Worm (Caenorhabditis elegans): ENCODE measurements around the gene C12D5.4.

DNA sequence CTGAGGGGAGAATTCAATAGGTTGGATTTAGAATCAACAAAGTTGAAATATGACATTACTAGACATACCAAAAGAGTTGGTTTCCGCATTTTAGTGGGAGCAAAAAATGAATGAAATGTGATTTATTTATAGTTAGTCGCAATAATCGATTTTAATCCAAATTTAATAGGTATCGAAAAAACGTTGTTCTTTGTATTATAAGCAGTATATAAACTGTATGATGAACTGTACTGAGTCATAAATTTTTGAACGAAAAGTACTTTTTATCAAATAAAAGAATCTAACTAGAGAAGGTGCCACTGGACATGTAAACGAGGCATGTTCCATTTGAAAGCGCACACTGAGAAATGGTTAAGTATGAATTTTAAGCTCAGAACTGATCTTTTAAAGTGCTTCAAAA, 17.5 kb downstream of the C12D5.4 start, which contains the start of gene C12D5.9:
- TF ChIP-seq flt-1 (GFP tag; IDR thresholded peaks at IDR 0.05) (no peak), B0310.2 (tag; optimal IDR thresholded peaks at IDR 0.05) (no peak), ama-1 (optimal IDR thresholded peaks at IDR 0.05) (no peak), scrt-1 (GFP tag; IDR thresholded peaks at IDR 0.05) (no peak), hmbx-1 (tag; optimal IDR thresholded peaks at IDR 0.05) (no peak), F13C5.2 (tag; optimal IDR thresholded peaks at IDR 0.05) (no peak), tbx-37 (GFP tag; conservative IDR thresholded peaks at IDR 0.05) (no peak), ets-7 (tag; optimal IDR thresholded peaks at IDR 0.05) (no peak), hmg-4 (GFP tag; optimal IDR thresholded peaks at IDR 0.05) (no peak), tbx-11 (GFP tag; IDR thresholded peaks at IDR 0.05) (no peak)

Data from whole organism, early embryonic.